Worm (Caenorhabditis elegans) whole organism, young adult: ENCODE measurements around the gene ZK742.4.

Source experiments
- B0261.1 ChIP-seq: sonication (generic microtip); optimal IDR thresholded peaks from 2 replicates; lab custom pipeline; 2016; ENCODE audit warnings: mild to moderate bottlenecking, missing genetic modification characterization, moderate library complexity, missing compliant biosample characterization
- B0336.3 ChIP-seq: fragments of 200-800 bp; sonication (Bioruptor generic); IDR thresholded peaks from 2 replicates; pipeline ENCODE4 v1.3.6; 2022; ENCODE audit warnings: missing genetic modification characterization, missing compliant biosample characterization
- F22D6.2 ChIP-seq: sonication (generic microtip); optimal IDR thresholded peaks from 2 replicates; lab custom pipeline; 2016; ENCODE audit warnings: mild to moderate bottlenecking, missing genetic modification characterization, missing compliant biosample characterization
- F33H1.4 ChIP-seq: fragments of 200-800 bp; sonication (Bioruptor generic); IDR thresholded peaks from 2 replicates; pipeline ENCODE4 v1.3.6; 2022; ENCODE audit warnings: missing genetic modification reagents, missing genetic modification characterization, missing compliant biosample characterization
- F39B2.1 ChIP-seq: fragments of 200-800 bp; sonication (Bioruptor generic); IDR thresholded peaks from 2 replicates; pipeline ENCODE4 v1.3.6; 2022; ENCODE audit warnings: missing genetic modification reagents, missing genetic modification characterization, missing compliant biosample characterization
- F49E8.2 ChIP-seq: sonication (generic microtip); optimal IDR thresholded peaks from 3 replicates; lab custom pipeline; 2017; ENCODE audit warnings: missing genetic modification characterization, mild to moderate bottlenecking, missing compliant biosample characterization, antibody characterized with exemption, moderate library complexity; ENCODE audit not compliant: insufficient read depth
- K11D2.4 ChIP-seq: fragments of 200-800 bp; sonication (Bioruptor generic); IDR thresholded peaks from 2 replicates; pipeline ENCODE4 v1.3.6; 2022; ENCODE audit warnings: missing genetic modification reagents, missing genetic modification characterization, missing compliant biosample characterization
- akir-1 ChIP-seq: fragments of 200-800 bp; sonication (Bioruptor generic); optimal IDR thresholded peaks from 2 replicates; lab custom pipeline; 2018; ENCODE audit warnings: mild to moderate bottlenecking, missing genetic modification characterization, moderate library complexity, missing compliant biosample characterization
- athp-1 ChIP-seq: sonication (generic microtip); optimal IDR thresholded peaks from 2 replicates; lab custom pipeline; 2017; ENCODE audit warnings: mild to moderate bottlenecking, missing genetic modification characterization, missing compliant biosample characterization
- attf-5 ChIP-seq: fragments of 200-800 bp; sonication (Bioruptor generic); optimal IDR thresholded peaks from 2 replicates; lab custom pipeline; 2018; ENCODE audit warnings: mild to moderate bottlenecking, missing genetic modification characterization, missing compliant biosample characterization
- attf-6 ChIP-seq: fragments of 200-800 bp; sonication (Bioruptor generic); IDR thresholded peaks from 2 replicates; pipeline ENCODE4 v1.3.6; 2022; ENCODE audit warnings: missing genetic modification reagents, missing genetic modification characterization, missing compliant biosample characterization
- ceh-27 ChIP-seq: fragments of 200-800 bp; sonication (Bioruptor generic); optimal IDR thresholded peaks from 2 replicates; lab custom pipeline; 2018; ENCODE audit warnings: mild to moderate bottlenecking, missing genetic modification characterization, moderate library complexity, missing compliant biosample characterization
- ceh-40 ChIP-seq: fragments of 200-800 bp; sonication (Bioruptor generic); IDR thresholded peaks from 2 replicates; pipeline ENCODE4 v1.3.6; 2022; ENCODE audit warnings: missing genetic modification characterization, missing compliant biosample characterization
- ceh-79 ChIP-seq: sonication (generic microtip); optimal IDR thresholded peaks from 2 replicates; lab custom pipeline; 2017; ENCODE audit warnings: mild to moderate bottlenecking, missing genetic modification characterization, missing compliant biosample characterization
- ceh-91 ChIP-seq: fragments of 200-800 bp; sonication (Bioruptor generic); IDR thresholded peaks from 2 replicates; pipeline ENCODE4 v1.3.6; 2022; ENCODE audit warnings: missing genetic modification reagents, missing genetic modification characterization, missing compliant biosample characterization
- dox-1 ChIP-seq: fragments of 200-800 bp; sonication (Bioruptor generic); IDR thresholded peaks from 2 replicates; pipeline ENCODE4 v1.3.6; 2022; ENCODE audit warnings: missing genetic modification reagents, missing genetic modification characterization, missing compliant biosample characterization
- dpl-1 ChIP-seq: fragments of 150-350 bp; optimal IDR thresholded peaks from 2 replicates; lab custom pipeline; 2014; ENCODE audit warnings: missing biosample characterization, missing genetic modification reagents, missing genetic modification characterization
- egl-44 ChIP-seq: fragments of 200-800 bp; sonication (Bioruptor generic); IDR thresholded peaks from 2 replicates; pipeline ENCODE4 v1.3.6; 2022; ENCODE audit warnings: missing genetic modification reagents, missing genetic modification characterization, missing compliant biosample characterization
- him-1 ChIP-seq: sonication (generic microtip); optimal IDR thresholded peaks from 2 replicates; lab custom pipeline; 2016; ENCODE audit warnings: missing genotype, missing genetic modification reagents, missing genetic modification characterization, missing compliant biosample characterization
- hmg-20 ChIP-seq: fragments of 200-800 bp; sonication (Bioruptor generic); IDR thresholded peaks from 2 replicates; pipeline ENCODE4 v1.3.6; 2022; ENCODE audit warnings: missing genetic modification reagents, missing genetic modification characterization, missing compliant biosample characterization
- hsf-1 ChIP-seq: fragments of 200-800 bp; sonication (Bioruptor generic); IDR thresholded peaks from 2 replicates; pipeline ENCODE4 v1.3.6; 2022; ENCODE audit warnings: missing genetic modification reagents, missing genetic modification characterization, missing compliant biosample characterization
- lag-1 ChIP-seq: fragments of 200-800 bp; sonication (Bioruptor generic); IDR thresholded peaks from 2 replicates; pipeline ENCODE4 v1.3.6; 2022; ENCODE audit warnings: missing genetic modification reagents, missing genetic modification characterization, missing compliant biosample characterization
- lin-40 ChIP-seq: sonication (generic microtip); optimal IDR thresholded peaks from 2 replicates; lab custom pipeline; 2016; ENCODE audit warnings: missing genetic modification characterization, mild to moderate bottlenecking, missing compliant biosample characterization, missing genotype, missing genetic modification reagents
- lsl-1 ChIP-seq: fragments of 200-800 bp; sonication (Bioruptor generic); optimal IDR thresholded peaks from 2 replicates; lab custom pipeline; 2018; ENCODE audit warnings: mild to moderate bottlenecking, missing genetic modification characterization, moderate library complexity, missing compliant biosample characterization
- madf-3 ChIP-seq: fragments of 200-800 bp; sonication (Bioruptor generic); IDR thresholded peaks from 2 replicates; pipeline ENCODE4 v1.3.6; 2022; ENCODE audit warnings: missing genetic modification reagents, missing genetic modification characterization, missing compliant biosample characterization
- madf-6 ChIP-seq: fragments of 200-800 bp; sonication (Bioruptor generic); IDR thresholded peaks from 2 replicates; pipeline ENCODE4 v1.3.6; 2022; ENCODE audit warnings: missing genetic modification reagents, missing genetic modification characterization, missing compliant biosample characterization
- mxl-1 ChIP-seq: sonication (generic microtip); optimal IDR thresholded peaks from 2 replicates; lab custom pipeline; 2016; ENCODE audit warnings: missing genetic modification characterization, missing compliant biosample characterization
- nhr-27 ChIP-seq: fragments of 200-800 bp; sonication (Bioruptor generic); optimal IDR thresholded peaks from 2 replicates; lab custom pipeline; 2018; ENCODE audit warnings: mild to moderate bottlenecking, missing genetic modification characterization, moderate library complexity, missing compliant biosample characterization
- pha-4 ChIP-seq: fragments of 150-350 bp; sonication (generic microtip); optimal IDR thresholded peaks from 2 replicates; lab custom pipeline; 2014; ENCODE audit warnings: missing biosample characterization, missing genetic modification reagents, missing genetic modification characterization
- rcor-1 ChIP-seq: fragments of 200-800 bp; sonication (Bioruptor generic); IDR thresholded peaks from 2 replicates; pipeline ENCODE4 v1.3.6; 2022; ENCODE audit warnings: missing genetic modification reagents, missing genetic modification characterization, missing compliant biosample characterization
- snpc-1.1 ChIP-seq: sonication (generic microtip); optimal IDR thresholded peaks from 2 replicates; lab custom pipeline; 2017; ENCODE audit warnings: missing genetic modification characterization, mild to moderate bottlenecking, missing compliant biosample characterization, antibody characterized with exemption, moderate library complexity, missing genotype, missing genetic modification reagents; ENCODE audit not compliant: insufficient read depth
- snpc-1.3 ChIP-seq: sonication (generic microtip); optimal IDR thresholded peaks from 2 replicates; lab custom pipeline; 2017; ENCODE audit warnings: missing genetic modification characterization, mild to moderate bottlenecking, missing compliant biosample characterization, antibody characterized with exemption, moderate library complexity, missing genotype, missing genetic modification reagents; ENCODE audit not compliant: insufficient read depth
- unc-130 ChIP-seq: sonication (generic microtip); optimal IDR thresholded peaks from 2 replicates; lab custom pipeline; 2016; ENCODE audit warnings: missing genetic modification reagents, missing genetic modification characterization, missing compliant biosample characterization
- xnd-1 ChIP-seq: sonication (generic microtip); optimal IDR thresholded peaks from 2 replicates; lab custom pipeline; 2016; ENCODE audit warnings: missing genotype, missing genetic modification reagents, missing genetic modification characterization, missing compliant biosample characterization
- ztf-25 ChIP-seq: fragments of 200-800 bp; sonication (Bioruptor generic); IDR thresholded peaks from 2 replicates; pipeline ENCODE4 v1.3.6; 2022; ENCODE audit warnings: missing genetic modification reagents, missing genetic modification characterization, missing compliant biosample characterization

Gene ZK742.4

ce11 chrV:7775226-7775625 lies 36.4 kb downstream of the ZK742.4 start (continued):
- TF ChIP-seq lin-40 (no peak), ceh-91 (GFP tag; lab: Robert Waterston, UW) (no peak), attf-5 (GFP tag; lab: Kevin White, UChicago) (no peak), madf-6 (GFP tag; lab: Robert Waterston, UW) (peak; percentile 48; the same call in 1 of the 2 replicates), ztf-25 (GFP tag; lab: Robert Waterston, UW) (no peak), madf-3 (GFP tag; lab: Robert Waterston, UW) (no peak), nhr-27 (tag; lab: Kevin White, UChicago) (no peak), ceh-40 (GFP tag; lab: Robert Waterston, UW) (no peak), snpc-1.3 (tag; lab: Kevin White, UChicago) (no peak), athp-1 (tag; lab: Kevin White, UChicago) (no peak), lag-1 (GFP tag; lab: Robert Waterston, UW) (no peak), mxl-1 (tag; lab: Kevin White, UChicago) (no peak), F22D6.2 (no peak), attf-6 (GFP tag; lab: Robert Waterston, UW) (peak; percentile 16; the same call in 1 of the 2 replicates), hmg-20 (GFP tag; lab: Robert Waterston, UW) (no peak), B0336.3 (peak; percentile 75), ceh-79 (tag; lab: Kevin White, UChicago) (no peak), hsf-1 (GFP tag; lab: Robert Waterston, UW) (0 out of 2 replicates have a peak, but pooled peaks have one; percentile 66), F33H1.4 (GFP tag; lab: Robert Waterston, UW) (peak; percentile 8; the same call in 1 of the 2 replicates)

- peak; percentile 11 for TF ChIP-seq ceh-27 (GFP tag; lab: Kevin White, UChicago)
- no peak for TF ChIP-seq dox-1
- no peak for TF ChIP-seq lin-40
- TF ChIP-seq rcor-1 (GFP tag; lab: Robert Waterston, UW): no peak
Measured at ce11 chrV:7774143-7774595, 37.4 kb downstream of the ZK742.4 start, which contains the start of gene grl-10. Gene grl-10, plus strand, starts transcription at chrV:7774545.

- TF ChIP-seq xnd-1 (peak; percentile 20), K11D2.4 (GFP tag; lab: Robert Waterston, UW) (no peak), lsl-1 (peak; percentile 71), F33H1.4 (GFP tag; lab: Robert Waterston, UW) (peak; percentile 57)
Measured at ce11 chrV:7773647-7774046, 37.9 kb downstream of the ZK742.4 start.

- TF ChIP-seq egl-44 (GFP tag; lab: Robert Waterston, UW): no peak
- TF ChIP-seq akir-1 (GFP tag; lab: Kevin White, UChicago): no peak
- no peak for TF ChIP-seq unc-130
- TF ChIP-seq F39B2.1 (GFP tag; lab: Robert Waterston, UW): no peak
- TF ChIP-seq dox-1: no peak
- TF ChIP-seq dpl-1 (GFP tag; lab: Kevin White, UChicago): no peak
- TF ChIP-seq F49E8.2: no peak
- no peak for TF ChIP-seq lsl-1
- no peak for TF ChIP-seq him-1
- TF ChIP-seq snpc-1.1: no peak
- no peak for TF ChIP-seq B0261.1
- TF ChIP-seq pha-4 (tag; lab: Kevin White, UChicago): no peak
Measured at ce11 chrV:7770961-7771360, 40.6 kb downstream of the ZK742.4 start, which contains the start of gene frpr-3. Gene frpr-3, plus strand, starts transcription at chrV:7771261.
